Fruit fly (Drosophila melanogaster): ENCODE measurements around the gene wam.
A peak's percentile ranks its signal among the peaks of the same experiment; 100 is the strongest.

DNA sequence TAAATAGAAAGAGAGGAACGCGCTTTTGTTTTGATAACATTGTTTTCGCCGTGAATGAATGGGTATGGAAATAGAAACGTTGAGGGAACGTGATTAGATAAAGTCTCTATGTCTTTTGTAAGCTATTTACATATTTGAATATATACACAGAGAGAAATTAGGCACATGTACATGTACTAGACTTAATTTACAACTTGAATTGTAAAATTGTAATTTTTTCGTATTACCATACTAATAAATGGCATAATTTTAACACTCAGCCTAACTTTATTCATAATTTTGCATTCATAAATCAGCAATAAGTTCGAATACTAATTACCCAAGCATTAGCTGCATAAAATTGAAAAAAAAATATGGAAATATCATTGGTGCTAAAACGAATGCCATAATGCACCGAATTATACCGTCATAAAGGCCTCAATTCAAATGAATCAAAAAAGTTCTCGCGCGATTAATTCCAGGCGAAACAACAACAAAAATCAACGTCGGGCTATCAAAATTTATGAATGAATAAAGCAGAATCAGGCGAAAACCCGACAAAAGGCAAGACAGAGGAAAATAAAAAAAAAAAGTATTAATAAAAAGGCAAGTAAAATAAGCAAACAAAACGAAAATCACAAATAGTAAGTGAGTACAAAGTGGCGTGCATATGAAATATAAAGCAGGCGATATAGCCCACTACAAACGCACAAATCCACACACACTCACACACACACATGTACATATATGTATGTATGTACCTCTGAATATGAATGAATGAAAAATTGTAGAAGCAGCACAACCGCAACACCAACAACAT lies 44.9 kb upstream of the wam start:
- TF ChIP-seq foxo (GFP tag; optimal IDR thresholded peaks at IDR 0.05) (peak in 1 of 2 experiments; percentile 12), Dfd (GFP tag; optimal IDR thresholded peaks at IDR 0.05) (no peak), Myc (optimal IDR thresholded peaks at IDR 0.05) (no peak)
